Fruit fly (Drosophila melanogaster): ENCODE data around the gene CG13887.

Gene CG13887

DNA sequence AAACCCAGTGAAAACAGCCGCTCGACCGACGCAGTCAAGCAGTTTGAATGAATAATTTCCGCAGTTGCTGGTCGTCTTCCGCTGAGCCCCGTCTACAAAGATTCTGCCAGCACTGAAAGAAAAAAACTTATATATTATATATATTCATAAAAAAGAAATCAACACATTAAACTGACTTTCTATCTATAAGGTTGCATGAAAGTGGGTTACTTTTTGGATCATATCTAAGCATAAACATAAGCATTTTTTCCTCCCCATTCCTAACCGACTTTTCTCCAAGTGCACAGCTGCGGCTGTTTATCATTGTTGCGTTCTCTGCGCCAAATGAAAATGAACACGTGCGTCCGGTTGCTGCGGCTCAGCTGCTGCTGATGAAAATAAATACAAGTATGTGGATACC is 17.3 kb upstream of the CG13887 start (continued):
- TF ChIP-seq CG13123 (GFP tag; optimal IDR thresholded peaks at IDR 0.05) (peak; percentile 16), crc (GFP tag; optimal IDR thresholded peaks at IDR 0.05) (no peak), CG13287 (GFP tag; IDR thresholded peaks at IDR 0.05; ENCODE audit: partially characterized antibody) (no peak), CG3281 (GFP tag; optimal IDR thresholded peaks at IDR 0.05) (peak; percentile 52), danr (GFP tag; IDR thresholded peaks at IDR 0.05) (no peak), CG1603 (tag; optimal IDR thresholded peaks at IDR 0.05) (peak; percentile 54), sna (GFP tag; IDR thresholded peaks at IDR 0.05; ENCODE audit: partially characterized antibody) (no peak), disco-r (GFP tag; optimal IDR thresholded peaks at IDR 0.05) (no peak), CG3726 (GFP tag; IDR thresholded peaks at IDR 0.05) (peak; percentile 57; the same call in 1 of the 3 replicates), cas (GFP tag; IDR thresholded peaks at IDR 0.05) (no peak), repo (GFP tag; optimal IDR thresholded peaks at IDR 0.05) (no peak), gsb (GFP tag; IDR thresholded peaks at IDR 0.05) (peak; percentile 56; the same call in 1 of the 2 replicates), CG11723 (GFP tag; optimal IDR thresholded peaks at IDR 0.05) (peak; percentile 46), Dbx (GFP tag; IDR thresholded peaks at IDR 0.05) (no peak), ftz-f1 (GFP tag; optimal IDR thresholded peaks at IDR 0.05) (no peak), gem (tag; optimal IDR thresholded peaks at IDR 0.05) (peak; percentile 85), salm (tag; optimal IDR thresholded peaks at IDR 0.05) (peak; percentile 52), B-H1 (GFP tag; IDR thresholded peaks at IDR 0.05) (peak; percentile 65; the same call in 2 of the 3 replicates), CG7963 (GFP tag; IDR thresholded peaks at IDR 0.05; ENCODE audit: partially characterized antibody) (no peak), sisA (GFP tag; IDR thresholded peaks at IDR 0.05) (peak; percentile 82), h (optimal IDR thresholded peaks at IDR 0.05) (no peak), ash1 (GFP tag; optimal IDR thresholded peaks at IDR 0.05) (no peak), NFAT (GFP tag; IDR thresholded peaks at IDR 0.05) (0 out of 2 replicates have a peak, but pooled peaks have one; percentile 32), CG6175 (GFP tag; IDR thresholded peaks at IDR 0.05) (no peak), run (tag; optimal IDR thresholded peaks at IDR 0.05) (peak; percentile 53), Dfd (GFP tag; optimal IDR thresholded peaks at IDR 0.05) (no peak), fu2 (GFP tag; optimal IDR thresholded peaks at IDR 0.05) (no peak), PHDP (tag; optimal IDR thresholded peaks at IDR 0.05) (peak; percentile 71), Rfx (GFP tag; IDR thresholded peaks at IDR 0.05) (peak; percentile 70), CG30431 (GFP tag; optimal IDR thresholded peaks at IDR 0.05) (peak; percentile 57), ase (GFP tag; IDR thresholded peaks at IDR 0.05) (peak; percentile 75; the same call in 2 of the 3 replicates), Asciz (GFP tag; optimal IDR thresholded peaks at IDR 0.05) (peak; percentile 79), CG11560 (tag; IDR thresholded peaks at IDR 0.05) (no peak), toy (GFP tag; IDR thresholded peaks at IDR 0.05) (no peak), CG7372 (GFP tag; IDR thresholded peaks at IDR 0.05) (no peak; the same call in 1 of the 2 replicates), CG9437 (GFP tag; optimal IDR thresholded peaks at IDR 0.05) (peak; percentile 54), chm (GFP tag; IDR thresholded peaks at IDR 0.05) (peak; percentile 50; the same call in 1 of the 2 replicates), CG1832 (GFP tag; optimal IDR thresholded peaks at IDR 0.05) (no peak), Nf-YC (tag; optimal IDR thresholded peaks at IDR 0.05) (peak; percentile 13), CG18011 (GFP tag; optimal IDR thresholded peaks at IDR 0.05) (no peak), abd-A (tag; optimal IDR thresholded peaks at IDR 0.05) (no peak), onecut (GFP tag; IDR thresholded peaks at IDR 0.05) (peak; percentile 76), Ada2b (GFP tag; IDR thresholded peaks at IDR 0.05) (peak; percentile 77), CG2120 (GFP tag; optimal IDR thresholded peaks at IDR 0.05) (peak; percentile 17), Fer2 (tag; optimal IDR thresholded peaks at IDR 0.05) (no peak), E2f2 (GFP tag; IDR thresholded peaks at IDR 0.05) (peak; percentile 38; the same call in 1 of the 2 replicates), Nf-YA (GFP tag; IDR thresholded peaks at IDR 0.05) (no peak; the same call in 1 of the 2 replicates), eyg (GFP tag; optimal IDR thresholded peaks at IDR 0.05) (no peak), btn (GFP tag; optimal IDR thresholded peaks at IDR 0.05) (no peak), CG11456 (GFP tag; IDR thresholded peaks at IDR 0.05) (peak; percentile 59; the same call in 2 of the 3 replicates), gsb-n (tag; optimal IDR thresholded peaks at IDR 0.05) (peak; percentile 58), CG12155 (GFP tag; optimal IDR thresholded peaks at IDR 0.05) (peak; percentile 36), CG8478 (optimal IDR thresholded peaks at IDR 0.05) (no peak)
